Fruit fly (Drosophila melanogaster) S2 (cell line): Measurements from ENCODE around the gene CG34348.

Experiments used
- CG8478 ChIP-seq: fragments of >200 bp; optimal IDR thresholded peaks from 2 replicates; lab custom pipeline; 2018
- CTCF ChIP-seq, 2 experiments: fragments of >200 bp; optimal IDR thresholded peaks; 2 replicates each; lab custom pipeline; 2018

CG34348 gene

DNA sequence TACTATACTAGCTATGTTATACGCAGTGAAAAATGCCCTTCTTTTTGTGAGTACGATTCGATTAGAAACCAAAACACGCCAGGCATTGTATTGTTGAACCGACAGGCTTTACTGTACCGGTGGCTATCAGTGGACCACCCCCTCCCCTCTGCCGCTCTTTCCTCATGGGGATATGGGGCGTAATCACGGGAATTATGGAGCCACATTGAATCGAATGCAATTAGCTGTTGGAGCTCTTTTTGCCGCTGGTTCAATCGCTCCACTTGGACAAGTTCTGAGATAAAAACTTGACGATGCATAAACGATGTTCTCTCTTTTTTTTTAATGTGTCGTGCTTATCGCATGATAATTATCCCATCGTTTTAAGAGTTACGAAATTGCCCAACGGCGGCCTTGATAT is 2.5 kb downstream of the CG34348 start:
- no peak for TF ChIP-seq CG8478 (lab: Kevin White, UChicago)
- no peak for TF ChIP-seq CTCF (optimal IDR thresholded peaks at IDR 0.05; lab: Kevin White, UChicago)

DNA sequence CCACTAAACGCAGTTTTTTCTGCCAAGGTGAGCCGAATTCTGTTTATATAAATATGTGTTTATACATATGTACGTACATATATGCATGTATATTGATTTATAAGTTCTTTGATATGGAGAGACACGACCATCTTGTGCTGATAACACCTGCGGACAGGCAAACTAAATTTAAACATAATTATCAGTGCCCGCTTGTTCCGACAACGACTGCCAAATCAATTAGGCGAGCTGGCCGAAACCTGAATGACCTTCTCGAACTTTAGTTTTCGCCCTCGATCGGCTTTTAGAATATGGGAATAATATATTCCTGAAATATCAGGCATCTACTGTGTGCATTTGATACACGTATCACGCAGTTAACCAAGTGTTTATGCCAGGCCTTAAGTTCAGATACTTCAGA is 3.1 kb downstream of the CG34348 start:
- no peak for TF ChIP-seq CTCF (optimal IDR thresholded peaks at IDR 0.05; lab: Kevin White, UChicago)
- no peak for TF ChIP-seq CG8478 (lab: Kevin White, UChicago)

DNA sequence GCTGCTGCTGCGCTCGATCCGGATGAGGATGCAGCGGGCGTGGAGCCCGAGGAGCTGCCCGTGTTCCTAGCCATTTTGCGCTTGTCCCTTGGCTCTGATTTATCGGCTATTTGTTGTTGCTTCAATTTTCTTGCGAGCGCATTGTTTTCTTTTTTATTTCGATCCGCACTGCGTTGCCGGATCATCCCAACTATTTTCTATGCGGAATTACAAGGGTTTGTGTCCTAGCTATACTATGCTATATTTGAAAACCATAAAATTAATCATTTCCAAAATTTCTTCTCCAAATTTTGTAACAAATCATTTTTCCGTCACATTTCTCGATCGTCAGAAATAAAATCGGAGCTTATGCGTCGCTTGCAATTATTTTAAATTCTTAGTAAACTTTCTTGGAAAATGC is 8.1 kb downstream of the CG34348 start, which contains the start of the genes GCS1 and CG11756:
TSS of gene GCS1 (minus strand) at position 193 of the 400 bp plus-strand sequence.
TSS of gene CG11756 (plus strand) at position 312 of the 400 bp plus-strand sequence.
- TF ChIP-seq CG8478 (lab: Kevin White, UChicago) (no peak), CTCF (optimal IDR thresholded peaks at IDR 0.05; lab: Kevin White, UChicago) (peak in 1 of 2 experiments; percentile 26)

DNA sequence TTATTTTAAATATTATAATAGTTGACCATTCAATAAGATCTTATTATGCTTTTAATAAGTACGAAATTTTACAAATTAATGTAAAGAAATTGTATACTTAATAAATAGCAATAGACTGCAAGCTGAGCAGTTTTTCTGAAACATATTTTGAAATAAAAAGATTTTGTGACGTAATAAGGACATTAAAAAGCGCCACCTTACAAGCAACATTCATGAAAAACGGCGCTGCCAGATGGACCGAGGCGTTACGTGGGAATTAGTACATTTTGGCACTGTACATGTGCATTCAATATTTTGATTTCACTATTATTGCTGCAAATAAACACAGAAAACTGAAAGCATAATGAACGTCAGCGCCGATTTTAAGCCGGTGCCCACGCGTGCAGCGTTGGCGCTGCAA is 9.2 kb downstream of the CG34348 start, which contains the start of gene CG1738:
TSS of gene CG1738 (plus strand) at position 221 of the 400 bp plus-strand sequence.
- TF ChIP-seq CTCF (optimal IDR thresholded peaks at IDR 0.05; lab: Kevin White, UChicago) (no peak), CG8478 (lab: Kevin White, UChicago) (no peak)

DNA sequence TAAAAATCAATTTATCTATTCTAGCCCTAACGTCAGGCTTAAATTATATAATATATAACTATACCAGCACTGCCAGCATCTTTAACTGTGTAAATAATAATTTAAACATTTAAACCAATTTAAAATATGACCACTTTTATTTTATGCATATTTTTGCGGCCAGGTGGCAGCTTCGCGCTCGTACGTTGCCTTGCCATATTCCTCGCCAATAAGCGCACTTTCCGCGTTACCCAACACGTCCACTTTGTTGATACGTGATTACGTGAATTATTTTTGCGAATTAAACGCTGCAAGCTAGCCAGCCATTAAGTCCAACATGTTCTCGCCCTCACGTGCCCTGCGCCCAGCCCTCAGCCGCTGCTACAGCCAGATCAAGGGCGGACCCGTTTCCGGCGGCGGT is 10.1 kb downstream of the CG34348 start, which contains the start of gene NdufV3:
TSS of gene NdufV3 (plus strand) at position 219 of the 400 bp plus-strand sequence.
- no peak for TF ChIP-seq CTCF (optimal IDR thresholded peaks at IDR 0.05; lab: Kevin White, UChicago)
- TF ChIP-seq CG8478 (lab: Kevin White, UChicago): no peak

DNA sequence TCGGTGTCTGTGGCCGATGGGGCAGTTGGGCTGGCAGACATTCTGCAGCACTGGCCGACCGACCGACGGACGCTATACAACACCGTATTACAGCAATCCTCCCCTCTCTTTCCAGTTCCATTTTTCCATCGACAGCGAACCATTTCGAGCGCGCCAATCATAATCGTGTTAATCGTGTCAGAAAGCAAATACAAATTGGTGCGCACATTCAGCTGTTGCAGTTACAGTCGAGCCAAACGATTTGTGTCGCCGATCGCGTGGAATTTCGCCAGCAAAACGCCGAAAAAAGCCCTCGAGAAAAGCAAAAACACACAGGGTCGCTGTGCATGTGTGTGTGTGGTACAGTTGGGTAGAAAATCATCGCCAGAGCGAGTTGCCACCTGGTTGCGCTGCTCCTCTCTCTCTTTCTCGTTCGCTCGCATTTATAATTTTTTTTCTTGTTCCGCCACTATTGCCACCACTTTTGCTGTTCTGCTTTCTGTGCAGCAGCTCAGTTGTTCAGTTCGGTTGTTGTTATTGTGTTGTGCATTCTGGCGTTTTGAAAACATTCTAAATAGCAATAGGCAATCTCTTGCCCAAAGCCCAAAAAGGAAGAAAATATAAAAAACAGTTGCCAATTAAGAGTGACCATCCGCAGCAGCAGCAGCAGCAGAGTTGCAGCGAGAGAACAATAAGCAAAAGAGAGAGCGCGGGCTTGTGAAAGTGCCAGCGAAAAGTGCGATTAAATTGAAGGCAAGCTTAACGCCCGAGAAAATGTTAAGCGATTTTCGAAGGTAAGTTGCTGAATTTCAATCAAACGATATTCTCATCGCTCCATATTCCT is 11.0 kb downstream of the CG34348 start, which contains the start of gene CG1737:
TSS of gene CG1737 (plus strand) at position 104 of the 823 bp plus-strand sequence.
- TF ChIP-seq CTCF (optimal IDR thresholded peaks at IDR 0.05; lab: Kevin White, UChicago) (no peak), CG8478 (lab: Kevin White, UChicago) (no peak)

DNA sequence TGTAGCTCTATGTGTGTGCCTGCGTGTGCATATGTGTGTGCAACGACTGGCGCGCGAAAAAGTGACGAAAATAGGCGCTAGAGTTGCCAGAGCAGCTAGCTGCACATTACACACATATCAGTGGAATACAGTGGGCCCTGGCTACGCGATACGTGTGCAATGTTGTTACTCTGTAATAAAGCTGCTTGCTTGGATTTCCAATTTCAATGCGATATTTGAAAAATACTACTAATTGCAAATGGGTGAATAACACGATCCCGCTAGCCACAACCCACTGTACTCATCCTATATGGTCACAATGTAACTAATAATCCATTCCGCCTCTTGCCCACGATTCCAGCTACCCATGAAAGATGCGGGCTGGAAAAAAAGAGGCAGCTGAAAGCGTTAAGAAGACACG is 11.7 kb downstream of the CG34348 start:
- TF ChIP-seq CG8478 (lab: Kevin White, UChicago) (no peak), CTCF (optimal IDR thresholded peaks at IDR 0.05; lab: Kevin White, UChicago) (no peak)

DNA sequence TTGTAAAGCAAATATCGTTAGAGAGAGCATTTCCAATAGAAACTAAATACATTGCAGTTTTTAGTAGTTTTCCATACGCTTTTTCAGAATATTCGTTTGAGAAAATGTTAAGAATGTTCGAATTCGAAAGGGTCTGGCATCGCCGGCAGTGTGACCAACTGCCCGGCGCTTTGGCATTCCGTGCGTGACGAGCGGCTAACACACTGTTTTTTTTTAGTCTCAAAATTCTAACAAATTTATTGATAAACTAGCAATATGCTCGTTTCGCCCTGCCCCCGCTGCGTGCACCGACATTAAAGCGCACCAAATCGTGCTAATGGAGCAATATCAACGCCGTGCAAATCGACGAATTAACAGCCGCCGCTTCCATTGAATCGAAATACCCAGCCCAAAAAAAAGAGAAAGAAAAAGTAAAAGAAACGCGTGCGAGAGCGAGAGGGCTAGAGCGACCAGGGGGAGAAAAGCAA is 16.1 kb downstream of the CG34348 start, which contains the start of gene dsh:
TSS of gene dsh (plus strand) at position 174 of the 467 bp plus-strand sequence.
- no peak for TF ChIP-seq CG8478 (lab: Kevin White, UChicago)
- no peak for TF ChIP-seq CTCF (optimal IDR thresholded peaks at IDR 0.05; lab: Kevin White, UChicago)

DNA sequence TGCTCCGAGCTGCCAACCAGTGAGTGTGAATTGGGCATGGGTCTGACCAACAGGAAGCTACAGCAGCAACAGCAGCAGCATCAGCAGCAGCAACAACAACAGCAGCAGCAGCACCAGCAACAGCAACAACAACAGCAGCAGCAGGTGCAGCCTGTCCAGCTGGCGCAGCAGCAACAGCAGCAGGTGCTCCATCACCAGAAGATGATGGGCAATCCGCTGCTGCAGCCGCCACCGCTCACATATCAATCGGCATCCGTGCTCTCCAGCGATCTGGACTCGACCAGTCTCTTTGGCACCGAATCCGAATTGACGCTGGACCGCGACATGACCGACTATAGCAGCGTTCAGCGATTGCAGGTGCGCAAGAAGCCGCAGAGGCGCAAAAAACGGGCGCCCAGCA is 17.0 kb downstream of the CG34348 start:
- TF ChIP-seq CG8478 (lab: Kevin White, UChicago): no peak
- TF ChIP-seq CTCF (optimal IDR thresholded peaks at IDR 0.05; lab: Kevin White, UChicago): no peak

DNA sequence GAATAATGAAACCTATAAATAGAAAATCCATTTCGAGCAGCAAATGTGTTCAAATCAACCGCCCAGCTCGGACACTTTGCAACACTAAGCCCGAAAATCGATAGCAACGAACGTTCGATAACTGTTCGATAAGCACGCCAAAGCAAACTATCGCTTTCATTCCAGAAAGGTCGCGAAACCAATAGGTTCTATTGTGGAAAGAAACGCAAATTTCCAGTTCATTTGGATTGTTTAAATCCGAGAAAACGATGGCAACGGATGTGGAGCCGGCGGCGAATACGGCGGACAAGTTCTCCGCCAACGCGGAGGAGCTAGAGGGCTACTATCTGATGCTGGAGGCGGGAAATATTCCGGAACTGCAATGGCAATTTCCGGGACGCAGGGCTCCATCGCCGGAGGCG is 19.4 kb downstream of the CG34348 start, which contains the start of gene Pa1:
TSS of gene Pa1 (plus strand) at position 156 of the 401 bp plus-strand sequence.
- TF ChIP-seq CG8478 (lab: Kevin White, UChicago) (no peak), CTCF (optimal IDR thresholded peaks at IDR 0.05; lab: Kevin White, UChicago) (no peak)

DNA sequence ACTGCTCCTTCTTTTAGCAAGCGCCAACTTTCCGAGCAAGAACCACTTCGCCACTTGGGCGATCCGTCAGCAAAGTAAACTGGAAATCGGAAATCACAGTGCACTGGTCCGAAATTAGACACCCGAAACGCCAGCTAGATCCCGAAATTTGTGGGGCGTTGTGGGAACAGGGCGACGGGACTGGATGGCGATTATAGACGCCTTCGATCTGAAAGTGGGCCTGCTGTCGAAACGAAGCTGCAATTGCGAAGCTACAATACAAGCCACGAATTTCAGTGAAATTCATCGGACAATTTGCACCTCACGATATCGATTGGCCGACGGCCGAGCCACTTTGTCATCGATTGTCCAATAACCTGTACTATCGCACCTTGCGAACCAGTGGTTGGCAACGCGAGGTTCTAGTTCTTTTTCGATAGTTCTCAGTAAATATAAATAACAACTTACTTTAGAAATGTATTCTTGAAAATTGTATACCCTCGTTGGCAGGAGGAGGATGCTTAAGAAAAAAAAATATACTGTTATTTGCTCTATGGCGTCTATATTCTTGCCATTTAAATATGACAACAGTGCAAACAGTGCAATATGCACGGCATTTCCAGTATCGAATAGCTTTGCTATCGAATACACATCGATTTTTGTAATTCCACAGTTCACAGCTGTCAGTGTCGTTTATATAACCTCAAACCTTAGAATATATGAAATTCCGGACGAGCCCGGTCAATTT is 28.3 kb downstream of the CG34348 start, which contains the start of the genes hop and Tim8:
TSS of gene hop (minus strand) at position 316 of the 727 bp plus-strand sequence.
TSS of gene Tim8 (plus strand) at position 663 of the 727 bp plus-strand sequence.
- TF ChIP-seq CG8478 (lab: Kevin White, UChicago) (no peak), CTCF (optimal IDR thresholded peaks at IDR 0.05; lab: Kevin White, UChicago) (no peak)

DNA sequence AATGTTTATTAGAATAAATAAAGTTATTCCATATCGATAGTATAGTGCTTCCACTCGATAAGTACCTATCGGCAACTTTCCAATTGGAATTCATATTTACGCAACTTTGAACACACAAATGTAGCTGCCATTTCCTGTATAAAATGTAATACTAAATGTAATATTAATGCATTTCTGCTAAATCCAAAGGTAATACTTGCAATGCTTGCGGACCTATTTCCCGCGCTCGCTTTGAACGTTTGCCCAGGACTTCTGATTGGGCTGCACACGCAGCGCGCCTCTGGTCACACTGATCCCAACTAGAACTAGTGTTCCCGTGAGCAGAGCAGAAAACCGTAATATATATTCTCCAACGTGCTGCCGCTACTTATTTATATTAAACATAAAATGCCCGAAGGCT is 29.7 kb downstream of the CG34348 start, which contains the start of gene dlg1:
TSS of gene dlg1 (plus strand) at position 292 of the 400 bp plus-strand sequence.
- TF ChIP-seq CG8478 (lab: Kevin White, UChicago): no peak
- TF ChIP-seq CTCF (optimal IDR thresholded peaks at IDR 0.05; lab: Kevin White, UChicago): no peak

DNA sequence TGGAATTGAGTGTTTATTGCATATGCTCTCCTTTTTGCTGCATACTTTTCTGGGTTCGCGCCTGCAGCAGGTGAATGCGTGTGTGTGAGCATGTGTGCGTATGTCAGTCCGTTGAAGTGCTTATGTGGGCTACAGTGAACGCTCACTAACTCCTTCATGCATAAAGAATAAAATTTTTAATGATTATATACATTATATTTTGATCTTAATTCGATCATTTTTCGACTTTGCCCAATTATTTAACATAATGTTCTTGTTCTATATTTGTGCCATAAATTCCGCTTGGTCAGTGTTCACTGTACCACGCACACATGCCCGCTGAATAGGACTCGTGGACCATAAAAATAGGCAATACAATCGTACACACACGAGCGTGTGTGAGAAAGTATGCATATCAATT is 31.1 kb downstream of the CG34348 start:
- no peak for TF ChIP-seq CTCF (optimal IDR thresholded peaks at IDR 0.05; lab: Kevin White, UChicago)
- TF ChIP-seq CG8478 (lab: Kevin White, UChicago): no peak

DNA sequence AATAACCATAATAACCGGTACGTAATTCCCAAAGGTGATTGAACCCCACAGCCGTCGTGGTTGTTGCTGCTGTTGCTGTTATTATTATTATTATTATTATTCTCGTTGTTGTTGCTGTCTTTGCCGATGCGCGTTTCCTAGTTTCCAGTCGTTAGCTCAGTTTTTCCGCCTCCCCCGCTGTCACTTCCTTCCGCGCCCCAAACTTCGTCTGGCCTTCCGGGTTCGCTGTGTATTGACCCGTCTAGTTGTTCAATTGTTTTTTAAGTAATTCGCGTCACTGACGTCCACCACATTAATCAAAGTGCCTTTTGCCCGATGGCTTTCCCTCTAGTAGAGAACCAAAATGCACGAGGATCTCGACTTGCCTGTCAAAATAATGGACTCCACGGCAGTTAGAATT is 31.9 kb downstream of the CG34348 start:
- TF ChIP-seq CTCF (optimal IDR thresholded peaks at IDR 0.05; lab: Kevin White, UChicago) (no peak), CG8478 (lab: Kevin White, UChicago) (no peak)
